Worm (Caenorhabditis elegans) whole organism, L1 larva: ENCODE measurements around the gene twk-33.

Source experiments
- C04F5.9 ChIP-seq: sonication (generic microtip); optimal IDR thresholded peaks from 2 replicates; lab custom pipeline; 2016; ENCODE audit warnings: missing genetic modification characterization, missing compliant biosample characterization
- Y116A8C.19 ChIP-seq: sonication (generic microtip); optimal IDR thresholded peaks from 2 replicates; lab custom pipeline; 2016; ENCODE audit warnings: missing compliant biosample characterization, missing genetic modification characterization, borderline replicate concordance
- aly-2 ChIP-seq: fragments of 150-350 bp; optimal IDR thresholded peaks from 2 replicates; lab custom pipeline; 2014; ENCODE audit warnings: missing biosample characterization, missing genetic modification characterization
- ces-1 ChIP-seq: fragments of 150-350 bp; optimal IDR thresholded peaks from 2 replicates; lab custom pipeline; 2014; ENCODE audit warnings: missing biosample characterization, missing genetic modification reagents, missing genetic modification characterization
- fkh-4 ChIP-seq: sonication (generic microtip); optimal IDR thresholded peaks from 2 replicates; lab custom pipeline; 2016; ENCODE audit warnings: missing compliant biosample characterization, missing genetic modification characterization, borderline replicate concordance
- lin-35 ChIP-seq, 2 experiments: fragments of 150-350 bp; optimal IDR thresholded peaks; 2 replicates each; lab custom pipeline; 2014; ENCODE audit warnings: missing biosample characterization in 2 of 2, missing genetic modification characterization in 2 of 2, missing genetic modification reagents in 2 of 2
- nhr-28 ChIP-seq: fragments of 150-350 bp; optimal IDR thresholded peaks from 2 replicates; lab custom pipeline; 2014; ENCODE audit warnings: missing biosample characterization, missing genetic modification characterization
- pag-3 ChIP-seq: sonication (generic microtip); optimal IDR thresholded peaks from 2 replicates; lab custom pipeline; 2017; ENCODE audit warnings: missing genetic modification characterization, mild to moderate bottlenecking, missing compliant biosample characterization, antibody characterized with exemption, borderline replicate concordance; ENCODE audit not compliant: insufficient read depth
- swsn-7 ChIP-seq: sonication (generic microtip); optimal IDR thresholded peaks from 2 replicates; lab custom pipeline; 2016; ENCODE audit warnings: missing genetic modification characterization, missing compliant biosample characterization

- TF ChIP-seq aly-2 (tag; lab: Kevin White, UChicago): no peak
- no peak for TF ChIP-seq swsn-7 (tag; lab: Kevin White, UChicago)
- no peak for TF ChIP-seq Y116A8C.19 (tag; lab: Kevin White, UChicago)
- no peak for TF ChIP-seq pag-3 (tag; lab: Kevin White, UChicago)
- no peak for TF ChIP-seq ces-1
- no peak for TF ChIP-seq lin-35 (GFP tag; optimal IDR thresholded peaks at IDR 0.05; lab: Kevin White, UChicago)
- TF ChIP-seq fkh-4 (tag; lab: Kevin White, UChicago): no peak
- TF ChIP-seq C04F5.9 (tag; lab: Kevin White, UChicago): no peak
- TF ChIP-seq nhr-28 (tag; lab: Kevin White, UChicago): no peak
Measured at ce11 chrV:17667676-17668075, 46.5 kb downstream of the twk-33 start, which contains the start of gene F59A1.12.
